Worm (Caenorhabditis elegans) whole organism, L3 larva: ENCODE data around the gene C09G5.14.

Experiments used
- ZK546.5 ChIP-seq: sonication (generic microtip); optimal IDR thresholded peaks from 2 replicates; lab custom pipeline; 2017; ENCODE audit warnings: missing biosample characterization, missing genetic modification characterization
- egl-27 ChIP-seq: sonication (generic microtip); optimal IDR thresholded peaks from 4 replicates; lab custom pipeline; 2017; ENCODE audit warnings: missing biosample characterization, missing genetic modification reagents, missing genetic modification characterization
- lsy-12 ChIP-seq: sonication (generic microtip); optimal IDR thresholded peaks from 2 replicates; lab custom pipeline; 2016; ENCODE audit warnings: mild to moderate bottlenecking, missing genetic modification characterization, missing compliant biosample characterization
- nhr-11 ChIP-seq: fragments of 150-350 bp; optimal IDR thresholded peaks from 2 replicates; lab custom pipeline; 2014; ENCODE audit warnings: missing biosample characterization, missing genetic modification characterization
- nhr-12 ChIP-seq: fragments of 150-350 bp; optimal IDR thresholded peaks from 2 replicates; lab custom pipeline; 2014; ENCODE audit warnings: missing biosample characterization, missing genetic modification characterization
- nhr-237 ChIP-seq: fragments of 150-350 bp; optimal IDR thresholded peaks from 2 replicates; lab custom pipeline; 2014; ENCODE audit warnings: missing biosample characterization, missing genetic modification characterization
- nhr-28 ChIP-seq: fragments of 150-350 bp; optimal IDR thresholded peaks from 2 replicates; lab custom pipeline; 2014; ENCODE audit warnings: missing biosample characterization, missing genetic modification characterization
- skn-1 ChIP-seq: fragments of 150-350 bp; optimal IDR thresholded peaks from 2 replicates; lab custom pipeline; 2014; ENCODE audit warnings: missing biosample characterization, missing genetic modification characterization
- unc-62 ChIP-seq: fragments of 150-350 bp; sonication (generic microtip); optimal IDR thresholded peaks from 4 replicates; lab custom pipeline; 2014; ENCODE audit warnings: missing biosample characterization, missing genetic modification reagents, missing genetic modification characterization
- zag-1 ChIP-seq: fragments of 150-350 bp; optimal IDR thresholded peaks from 2 replicates; lab custom pipeline; 2014; ENCODE audit warnings: missing biosample characterization, missing genetic modification characterization

ce11 chrII:10723069-10723468 is at the start of gene C09G5.14:
- TF ChIP-seq nhr-237 (tag; lab: Kevin White, UChicago) (no peak), lsy-12 (tag; lab: Kevin White, UChicago) (no peak), skn-1 (tag; lab: Kevin White, UChicago) (no peak), zag-1 (tag; lab: Kevin White, UChicago) (no peak), nhr-12 (tag; lab: Kevin White, UChicago) (no peak), egl-27 (no peak), unc-62 (GFP tag; lab: Kevin White, UChicago) (no peak), nhr-28 (tag; lab: Kevin White, UChicago) (no peak), nhr-11 (tag; lab: Kevin White, UChicago) (no peak), ZK546.5 (tag; lab: Kevin White, UChicago) (no peak)
